Fruit fly (Drosophila melanogaster): ENCODE data around the gene Smn.
"Not testable (repeated sequence)": the region's sequence is repeated elsewhere in the genome, so short reads cannot be mapped to it uniquely, and the experiment has no call there.

Smn gene

DNA sequence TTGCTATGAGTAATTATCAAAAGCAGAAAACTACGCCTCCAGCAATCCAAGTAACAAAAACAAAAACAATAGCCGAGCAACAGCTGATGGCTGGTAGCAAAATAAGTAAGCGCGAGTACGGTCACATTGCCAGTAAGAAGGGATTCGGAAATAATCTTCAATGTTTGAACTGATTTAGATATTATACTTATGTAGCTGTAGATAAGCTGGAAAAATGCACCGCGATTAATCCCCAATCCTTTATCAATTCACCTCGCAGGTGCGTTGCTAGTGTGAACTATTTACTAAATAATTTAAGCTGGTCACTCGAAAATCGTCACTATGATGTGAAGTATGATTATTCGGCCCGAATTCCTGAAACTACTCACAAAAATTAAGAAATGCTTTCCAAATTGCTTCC is 5.6 kb upstream of the Smn start, which contains the start of the genes Syx8 and CG32163:
Syx8 (minus strand) TSS at position 69 of the 400 bp plus-strand sequence.
CG32163 (plus strand) TSS at position 169 of the 400 bp plus-strand sequence.
- TF ChIP-seq Sin3A (optimal IDR thresholded peaks at IDR 0.05) (no peak), h (optimal IDR thresholded peaks at IDR 0.05) (no peak), insv (optimal IDR thresholded peaks at IDR 0.05) (no peak), psq (optimal IDR thresholded peaks at IDR 0.05) (no peak), ttk (optimal IDR thresholded peaks at IDR 0.05) (no peak), Myc (optimal IDR thresholded peaks at IDR 0.05) (no peak)

DNA sequence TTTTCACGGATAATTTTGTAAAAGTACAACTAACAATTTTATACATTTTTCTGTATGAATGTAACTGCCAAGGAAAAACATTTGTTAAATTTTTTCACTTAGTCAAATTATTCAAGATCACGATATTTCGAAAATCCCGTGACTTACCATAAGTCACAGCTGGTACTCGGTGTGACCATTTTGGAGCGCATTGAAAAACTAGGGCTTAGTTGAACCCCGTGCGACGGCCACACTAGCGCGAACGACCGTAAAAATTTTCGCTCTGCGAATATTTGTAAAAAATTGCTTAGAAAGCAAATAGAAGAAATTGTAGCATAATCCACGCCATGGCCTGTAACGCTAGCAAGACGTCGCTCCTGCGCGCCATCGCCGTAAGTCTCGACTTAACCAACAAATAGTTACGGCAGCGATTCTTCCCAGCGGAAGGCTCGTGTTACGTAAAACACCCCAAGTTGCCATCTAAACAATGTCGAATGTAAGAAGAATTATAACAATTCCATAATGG is 2.8 kb upstream of the Smn start, which contains the start of gene UQCR-C2:
UQCR-C2 (plus strand) TSS at position 51 of the 505 bp plus-strand sequence.
- TF ChIP-seq Sin3A (optimal IDR thresholded peaks at IDR 0.05) (no peak), psq (optimal IDR thresholded peaks at IDR 0.05) (no peak), Myc (optimal IDR thresholded peaks at IDR 0.05) (no peak), insv (optimal IDR thresholded peaks at IDR 0.05) (no peak), ttk (optimal IDR thresholded peaks at IDR 0.05) (no peak), h (optimal IDR thresholded peaks at IDR 0.05) (no peak)

DNA sequence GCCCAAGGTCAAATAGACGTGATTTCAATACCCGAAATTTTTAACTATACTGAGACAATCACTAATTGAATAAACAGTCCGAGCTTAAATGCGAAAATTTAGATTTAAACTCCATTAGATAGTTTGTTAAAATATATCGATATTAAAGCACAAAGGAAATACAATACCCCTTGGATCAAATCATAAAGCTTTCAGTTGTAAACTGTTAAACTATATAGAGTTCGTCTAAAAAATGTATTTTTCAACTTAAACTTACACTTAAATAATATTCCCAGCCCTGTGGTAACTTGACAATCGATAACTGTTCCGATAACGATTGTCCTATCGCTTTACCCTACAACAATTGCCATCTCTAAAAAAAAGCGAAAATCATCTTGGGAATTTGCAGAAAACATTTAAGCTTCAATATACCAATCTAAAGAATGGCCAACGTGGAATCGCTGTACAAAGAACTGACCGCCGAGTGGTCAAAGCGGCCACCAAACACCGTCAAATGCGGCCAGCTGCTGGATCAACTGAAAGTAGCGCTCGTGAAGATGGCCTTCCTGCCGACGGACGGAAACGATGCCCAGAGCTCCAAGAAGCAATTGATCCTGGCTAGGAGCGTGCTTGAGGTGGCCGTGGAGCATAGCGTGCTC is 1.4 kb upstream of the Smn start, which contains the start of gene Rpn12:
Rpn12 (plus strand) TSS at position 351 of the 638 bp plus-strand sequence.
- no peak for TF ChIP-seq insv (optimal IDR thresholded peaks at IDR 0.05)
- no peak for TF ChIP-seq Myc (optimal IDR thresholded peaks at IDR 0.05)
- no peak for TF ChIP-seq ttk (optimal IDR thresholded peaks at IDR 0.05)
- no peak for TF ChIP-seq Sin3A (optimal IDR thresholded peaks at IDR 0.05)
- TF ChIP-seq psq (optimal IDR thresholded peaks at IDR 0.05): no peak
- TF ChIP-seq h (optimal IDR thresholded peaks at IDR 0.05): no peak

DNA sequence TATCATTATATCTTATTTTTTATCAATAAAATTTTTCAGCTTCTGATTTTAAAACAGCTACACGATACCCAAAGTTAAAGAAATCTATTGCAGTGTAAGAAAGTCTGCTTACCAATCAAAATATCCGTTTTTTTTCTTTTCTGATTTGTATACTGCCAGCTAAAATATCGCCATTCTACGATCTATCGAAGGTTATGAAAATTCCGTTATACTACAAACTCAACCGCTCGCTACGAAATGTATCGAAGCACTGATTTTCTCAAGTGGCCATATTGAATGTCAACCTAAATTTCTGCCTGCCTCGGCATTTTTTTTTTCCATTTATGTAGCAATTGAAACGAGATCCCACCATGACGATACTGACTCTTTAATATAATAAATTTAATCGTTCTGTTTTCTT is 1.3 kb downstream of the Smn start, which contains the start of gene nxf2:
nxf2 (minus strand) TSS at position 258 of the 400 bp plus-strand sequence.
- TF ChIP-seq insv (optimal IDR thresholded peaks at IDR 0.05): no peak
- TF ChIP-seq psq (optimal IDR thresholded peaks at IDR 0.05): no peak
- TF ChIP-seq Myc (optimal IDR thresholded peaks at IDR 0.05): no peak
- TF ChIP-seq Sin3A (optimal IDR thresholded peaks at IDR 0.05): no peak
- TF ChIP-seq ttk (optimal IDR thresholded peaks at IDR 0.05): no peak
- no peak for TF ChIP-seq h (optimal IDR thresholded peaks at IDR 0.05)

DNA sequence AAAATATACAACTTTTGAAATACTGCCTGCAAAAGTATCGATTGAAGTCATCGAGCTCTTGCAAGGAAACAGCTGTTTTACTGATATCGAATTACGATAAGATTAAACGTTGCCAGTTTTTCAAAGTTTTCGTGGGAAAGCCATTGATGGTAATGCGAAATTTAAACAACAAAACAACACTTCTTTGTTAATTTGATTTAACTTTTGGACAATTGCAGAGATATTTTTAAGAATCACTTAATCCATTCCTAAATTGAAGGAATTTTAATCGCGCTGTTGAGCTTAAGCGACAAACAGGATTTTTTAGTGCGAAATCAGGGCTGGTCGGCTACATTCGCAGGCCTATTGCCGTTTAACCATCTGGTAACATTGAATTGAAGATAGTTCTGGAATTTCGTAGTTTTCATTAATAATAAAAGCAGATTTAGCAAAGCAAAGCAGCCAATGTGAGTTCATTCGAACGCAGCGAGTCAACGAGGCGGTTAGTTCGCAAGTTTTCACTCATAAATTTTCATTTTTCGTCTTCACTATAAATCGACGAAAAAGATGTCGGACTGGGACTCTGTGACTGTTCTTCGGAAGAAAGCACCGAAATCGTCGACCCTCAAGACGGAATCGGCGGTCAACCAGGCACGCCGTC is 6.9 kb downstream of the Smn start, which contains the start of gene mbf1:
mbf1 (plus strand) TSS at position 130 of the 640 bp plus-strand sequence.
- TF ChIP-seq Sin3A (optimal IDR thresholded peaks at IDR 0.05): no peak

DNA sequence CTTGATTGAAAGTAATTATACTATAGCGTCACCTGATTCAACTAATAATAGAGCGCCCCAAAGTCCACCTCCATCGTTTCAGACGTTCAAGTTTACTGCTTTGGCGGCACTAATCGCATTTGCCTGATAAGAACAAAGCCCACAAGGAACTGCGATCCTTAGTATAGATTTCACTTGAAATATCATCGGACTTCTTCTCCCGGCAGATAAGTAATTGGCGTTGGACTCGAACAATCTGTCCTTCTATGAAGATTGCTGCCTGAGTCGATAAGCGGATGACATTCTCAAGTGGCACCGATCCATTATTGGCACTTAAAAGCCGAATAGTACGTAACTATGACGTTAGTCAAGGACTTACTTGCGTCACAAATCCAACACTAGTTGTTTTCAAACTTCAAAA is 8.1 kb downstream of the Smn start, which contains the start of gene Mipp1:
Mipp1 (minus strand) TSS at position 101 of the 400 bp plus-strand sequence.
- TF ChIP-seq psq, Sin3A, h (optimal IDR thresholded peaks at IDR 0.05): not testable (repeated sequence)

DNA sequence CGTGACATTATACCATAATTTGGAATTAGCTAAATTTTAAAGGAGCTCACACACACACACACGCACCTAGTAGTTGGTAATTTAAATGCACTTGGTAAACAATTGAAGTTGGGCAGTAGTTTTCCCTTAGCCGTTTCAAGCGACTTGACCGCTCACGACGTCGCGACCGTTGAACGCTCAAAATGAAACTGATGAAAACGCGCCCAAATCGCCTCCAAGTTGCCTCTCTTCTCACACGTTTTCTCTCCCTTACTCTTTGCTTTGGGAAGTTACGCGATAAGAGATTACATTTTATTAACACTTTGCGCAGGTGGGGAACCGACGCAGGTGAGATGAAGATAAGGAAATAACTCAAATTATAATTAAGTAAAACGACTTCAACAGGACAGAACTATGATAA is 9.1 kb downstream of the Smn start:
- TF ChIP-seq psq (optimal IDR thresholded peaks at IDR 0.05): no peak
- TF ChIP-seq Sin3A (optimal IDR thresholded peaks at IDR 0.05): no peak
- TF ChIP-seq h (optimal IDR thresholded peaks at IDR 0.05): no peak
- no peak for TF ChIP-seq ttk (optimal IDR thresholded peaks at IDR 0.05)
- no peak for TF ChIP-seq Myc (optimal IDR thresholded peaks at IDR 0.05)
- TF ChIP-seq insv (optimal IDR thresholded peaks at IDR 0.05): no peak

DNA sequence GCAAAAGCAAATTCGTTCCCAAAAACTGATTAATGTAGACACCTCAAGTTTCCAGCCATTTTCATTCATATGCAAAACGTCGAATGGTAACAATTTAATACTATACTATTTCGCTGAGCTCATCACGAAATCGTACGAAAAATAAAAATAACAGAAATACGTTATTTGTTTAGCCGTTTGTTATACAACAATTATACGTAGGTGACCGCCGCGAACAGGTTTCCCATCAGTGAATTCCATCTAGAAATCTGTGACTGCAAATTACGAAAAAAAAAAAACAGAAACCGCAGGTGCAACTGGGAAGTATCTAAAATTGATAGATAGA is 9.6 kb downstream of the Smn start:
- TF ChIP-seq insv (optimal IDR thresholded peaks at IDR 0.05) (no peak), psq (optimal IDR thresholded peaks at IDR 0.05) (no peak), h (optimal IDR thresholded peaks at IDR 0.05) (no peak), Sin3A (optimal IDR thresholded peaks at IDR 0.05) (no peak), Myc (optimal IDR thresholded peaks at IDR 0.05) (no peak), ttk (optimal IDR thresholded peaks at IDR 0.05) (no peak)

DNA sequence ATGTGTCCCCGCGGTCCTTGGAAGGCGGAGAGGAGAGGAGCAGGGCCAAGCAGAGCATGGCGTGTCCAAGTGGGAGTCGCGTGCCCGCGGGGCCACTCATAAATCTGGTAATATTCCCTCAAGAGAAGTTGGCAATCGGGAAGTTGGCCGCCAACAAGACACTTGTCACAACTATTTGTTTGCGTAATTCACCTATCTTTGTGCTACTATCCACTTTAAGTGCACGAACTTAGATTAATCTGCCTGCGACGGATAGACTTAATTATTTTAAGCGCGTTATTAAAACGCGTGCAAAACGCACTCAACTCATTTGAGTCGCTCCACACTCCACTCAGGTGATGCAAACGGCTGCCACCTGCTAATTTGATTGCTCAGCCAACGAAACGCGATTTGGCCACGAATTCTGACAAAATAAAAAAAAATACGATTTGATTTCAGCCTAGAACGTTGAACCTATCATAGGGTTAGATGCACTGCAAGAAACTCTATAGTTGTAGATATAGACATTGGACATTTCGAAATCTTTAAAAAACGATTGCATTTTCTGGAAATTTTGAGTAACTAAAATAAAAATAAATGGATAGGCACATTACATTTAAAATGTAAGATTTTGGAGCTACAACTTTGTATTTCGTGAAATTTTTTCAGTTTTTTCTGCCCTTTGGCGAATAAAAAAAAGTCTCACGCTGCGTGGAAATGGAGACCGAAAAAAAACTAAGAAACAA is 10.2 kb downstream of the Smn start:
- no peak for TF ChIP-seq ttk (optimal IDR thresholded peaks at IDR 0.05)
- TF ChIP-seq Sin3A (optimal IDR thresholded peaks at IDR 0.05): no peak
- no peak for TF ChIP-seq insv (optimal IDR thresholded peaks at IDR 0.05)
- no peak for TF ChIP-seq psq (optimal IDR thresholded peaks at IDR 0.05)
- TF ChIP-seq h (optimal IDR thresholded peaks at IDR 0.05): no peak
- TF ChIP-seq Myc (optimal IDR thresholded peaks at IDR 0.05): no peak

DNA sequence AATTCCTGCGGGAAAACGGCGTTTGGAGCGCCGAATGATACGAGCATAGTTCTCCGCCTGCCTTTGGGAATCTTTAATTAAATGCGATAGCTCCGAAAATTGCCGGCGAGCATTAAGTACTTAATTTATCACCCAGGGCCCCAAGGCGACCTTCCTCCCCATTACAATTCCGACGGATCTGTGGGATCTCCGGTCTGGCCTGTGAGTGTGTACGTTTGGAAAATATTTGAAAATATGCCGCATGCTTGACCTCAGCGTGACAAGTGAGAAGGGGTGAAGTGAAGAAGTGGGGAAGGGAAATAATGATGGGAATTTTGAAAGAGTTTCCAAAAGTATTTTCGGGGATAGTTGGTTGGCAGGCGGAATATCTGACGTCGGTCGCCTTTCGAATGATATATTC is 11.9 kb downstream of the Smn start:
- TF ChIP-seq psq (optimal IDR thresholded peaks at IDR 0.05) (no peak), insv (optimal IDR thresholded peaks at IDR 0.05) (no peak), Sin3A (optimal IDR thresholded peaks at IDR 0.05) (no peak), ttk (optimal IDR thresholded peaks at IDR 0.05) (no peak), h (optimal IDR thresholded peaks at IDR 0.05) (no peak), Myc (optimal IDR thresholded peaks at IDR 0.05) (no peak)

DNA sequence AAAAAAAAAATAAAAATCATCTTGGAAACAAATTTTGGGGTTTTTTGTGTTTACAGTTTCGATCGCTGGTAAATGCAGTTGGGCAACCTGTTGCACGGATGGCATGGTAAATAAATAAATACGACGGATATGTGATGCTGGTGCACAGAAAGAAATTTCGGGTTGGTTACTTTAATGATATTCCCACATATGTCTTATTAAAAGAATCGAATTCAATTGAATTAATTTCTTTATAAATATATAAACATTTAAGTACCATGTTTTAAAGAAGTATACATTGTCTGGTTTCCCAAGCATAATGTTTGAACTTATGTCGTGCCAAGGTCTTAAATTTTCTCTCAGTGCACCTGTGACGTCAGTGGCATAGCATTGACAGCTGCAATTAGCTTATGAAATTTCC is 13.9 kb downstream of the Smn start:
- TF ChIP-seq psq (optimal IDR thresholded peaks at IDR 0.05): no peak
- no peak for TF ChIP-seq Myc (optimal IDR thresholded peaks at IDR 0.05)
- TF ChIP-seq ttk (optimal IDR thresholded peaks at IDR 0.05): no peak
- no peak for TF ChIP-seq insv (optimal IDR thresholded peaks at IDR 0.05)
- TF ChIP-seq h (optimal IDR thresholded peaks at IDR 0.05): no peak
- TF ChIP-seq Sin3A (optimal IDR thresholded peaks at IDR 0.05): no peak

DNA sequence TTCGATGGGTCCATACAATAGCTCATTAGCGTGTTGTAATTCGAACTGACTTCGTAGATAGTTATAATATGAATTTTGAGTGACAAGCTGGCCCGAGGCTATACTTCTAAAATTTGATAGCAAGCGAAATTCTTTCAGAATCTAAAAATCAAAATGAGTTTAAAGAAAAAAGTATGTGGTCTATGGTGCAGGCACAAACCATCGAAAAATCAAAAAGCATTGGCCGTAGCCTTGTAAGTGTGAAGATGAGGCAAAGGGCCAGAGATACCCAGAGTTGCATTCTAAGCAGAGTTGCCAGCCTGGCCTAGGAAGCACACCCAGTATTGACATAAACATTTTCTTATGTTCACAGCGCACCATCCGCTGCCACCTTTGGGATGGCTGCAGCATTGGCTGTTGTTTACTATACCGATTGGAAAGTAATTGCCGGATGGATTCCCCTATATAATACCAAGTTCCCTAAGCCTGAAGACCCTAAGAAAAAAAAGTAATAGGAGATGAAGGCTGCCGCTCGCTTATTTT is 14.6 kb downstream of the Smn start, which contains the start of gene UQCR-6.4L:
UQCR-6.4L (plus strand) TSS at position 51 of the 522 bp plus-strand sequence.
- TF ChIP-seq Myc (optimal IDR thresholded peaks at IDR 0.05) (no peak), h (optimal IDR thresholded peaks at IDR 0.05) (no peak), ttk (optimal IDR thresholded peaks at IDR 0.05) (no peak), insv (optimal IDR thresholded peaks at IDR 0.05) (no peak), psq (optimal IDR thresholded peaks at IDR 0.05) (no peak), Sin3A (optimal IDR thresholded peaks at IDR 0.05) (no peak)

Data from Kc167 (cell line).